Worm (Caenorhabditis elegans) whole organism, L4/young adult: ENCODE data around the gene aly-1.

ENCODE experiments used
- W03F9.2 ChIP-seq: fragments of 150-350 bp; optimal IDR thresholded peaks from 2 replicates; lab custom pipeline; 2014; ENCODE audit warnings: missing biosample characterization, missing genetic modification characterization
- dao-5 ChIP-seq: sonication (generic microtip); optimal IDR thresholded peaks from 2 replicates; lab custom pipeline; 2016; ENCODE audit warnings: missing genotype, missing genetic modification characterization, moderate library complexity, missing compliant biosample characterization
- him-1 ChIP-seq: sonication (generic microtip); optimal IDR thresholded peaks from 2 replicates; lab custom pipeline; 2016; ENCODE audit warnings: missing genotype, missing genetic modification reagents, missing genetic modification characterization, missing compliant biosample characterization

aly-1 gene

DNA sequence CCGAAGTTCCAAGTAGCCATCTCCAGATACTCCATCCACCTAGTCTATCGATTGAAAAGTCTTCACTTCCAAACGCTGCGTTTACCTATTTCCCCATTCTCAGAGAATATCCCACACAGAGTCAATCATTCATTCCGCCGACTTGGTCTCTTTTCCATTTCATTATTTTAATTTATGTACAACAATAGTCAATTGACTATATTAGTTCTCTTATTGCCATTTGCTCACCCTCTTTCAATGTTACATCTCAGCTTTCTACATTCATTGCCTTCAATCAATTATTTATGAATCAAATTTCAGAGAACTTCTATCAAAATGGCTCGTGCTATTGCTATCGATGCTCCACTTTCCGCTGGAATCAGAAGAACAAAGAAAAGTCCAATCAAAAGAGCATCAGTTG, at the start of gene aly-1:
aly-1 (plus strand) TSS at position 301 of the 400 bp plus-strand sequence.
- no peak for TF ChIP-seq W03F9.2 (tag; lab: Kevin White, UChicago)
- TF ChIP-seq him-1 (tag; lab: Kevin White, UChicago): no peak
- TF ChIP-seq dao-5 (tag; lab: Kevin White, UChicago): no peak

- TF ChIP-seq dao-5 (tag; lab: Kevin White, UChicago) (no peak), him-1 (tag; lab: Kevin White, UChicago) (no peak), W03F9.2 (tag; lab: Kevin White, UChicago) (no peak)
Observed at ce11 chrIV:9063518-9063917, 45.2 kb upstream of the aly-1 start.

DNA sequence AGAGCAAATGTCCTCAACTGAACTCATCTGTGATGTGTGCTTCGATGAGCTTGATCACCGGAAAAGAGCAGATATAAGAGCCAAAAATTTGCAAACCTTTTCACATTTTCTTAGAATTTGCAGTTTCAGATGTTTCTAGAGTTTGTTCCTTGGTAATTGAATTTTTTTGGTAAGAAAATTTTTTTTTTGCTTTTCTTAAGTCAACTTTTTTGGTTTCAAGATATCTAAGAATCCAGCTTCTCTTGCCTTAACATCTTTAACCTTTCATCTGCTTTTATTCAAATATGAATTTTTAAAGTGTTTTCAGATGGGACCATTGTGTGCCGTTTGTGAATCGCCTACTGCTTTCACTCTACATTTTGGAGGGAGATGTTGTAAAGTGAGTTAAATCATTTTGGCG, 39.0 kb upstream of the aly-1 start, which contains the start of gene nhr-11:
nhr-11 (plus strand) TSS at position 301 of the 400 bp plus-strand sequence.
- TF ChIP-seq him-1 (tag; lab: Kevin White, UChicago): no peak
- no peak for TF ChIP-seq dao-5 (tag; lab: Kevin White, UChicago)
- TF ChIP-seq W03F9.2 (tag; lab: Kevin White, UChicago): no peak

DNA sequence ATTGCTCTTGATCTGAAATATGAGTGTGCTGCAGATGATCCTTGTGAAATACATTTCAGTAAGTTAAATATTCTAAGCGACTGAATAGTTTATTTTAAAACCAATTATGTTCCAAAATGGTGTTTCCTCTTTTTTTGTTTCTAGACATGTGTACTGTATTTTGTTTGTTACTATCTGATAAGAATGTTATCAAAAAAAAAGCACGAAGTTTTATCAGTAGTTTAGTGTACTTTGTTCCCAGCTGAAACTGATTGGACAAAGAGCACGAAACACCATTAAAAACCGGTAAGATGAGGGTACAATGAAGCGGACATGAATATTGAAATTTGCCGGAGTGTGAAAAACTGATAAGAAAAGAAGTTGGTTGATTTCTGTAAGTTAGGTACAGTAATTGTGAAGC, 38.5 kb upstream of the aly-1 start:
- TF ChIP-seq W03F9.2 (tag; lab: Kevin White, UChicago): no peak
- no peak for TF ChIP-seq dao-5 (tag; lab: Kevin White, UChicago)
- TF ChIP-seq him-1 (tag; lab: Kevin White, UChicago): no peak

DNA sequence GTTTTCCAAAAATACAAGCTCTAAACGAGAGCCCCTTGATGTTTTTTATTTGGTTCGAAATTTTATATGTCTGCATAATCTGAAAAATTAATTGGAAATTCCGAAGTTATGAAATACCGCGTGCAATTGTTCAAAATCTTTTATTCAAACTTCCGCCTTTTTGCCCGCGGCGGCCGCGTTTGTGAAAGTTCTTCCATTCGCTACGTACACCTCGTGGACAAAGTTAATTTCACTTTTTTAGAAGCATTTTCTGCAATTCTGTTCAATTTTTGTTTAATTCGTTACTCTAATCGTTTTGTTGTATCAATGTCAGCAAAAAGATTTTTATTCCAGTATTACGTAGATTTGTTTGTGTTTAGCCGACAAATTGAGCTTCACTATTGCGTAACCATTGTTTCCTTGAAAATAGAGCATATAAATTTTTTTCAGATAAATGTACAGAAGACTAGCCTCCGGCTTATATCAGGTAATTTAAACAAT, 34.4 kb upstream of the aly-1 start, which contains the start of gene mppb-1:
mppb-1 (plus strand) TSS at position 430 of the 480 bp plus-strand sequence.
- TF ChIP-seq him-1 (tag; lab: Kevin White, UChicago) (peak; percentile 66), W03F9.2 (tag; lab: Kevin White, UChicago) (peak; percentile 72), dao-5 (tag; lab: Kevin White, UChicago) (no peak)

- TF ChIP-seq W03F9.2 (tag; lab: Kevin White, UChicago): no peak
- no peak for TF ChIP-seq dao-5 (tag; lab: Kevin White, UChicago)
- TF ChIP-seq him-1 (tag; lab: Kevin White, UChicago): no peak
Observed at ce11 chrIV:9078469-9078868, 30.3 kb upstream of the aly-1 start, which contains the start of gene mans-4. Gene mans-4 (minus strand): TSS chrIV:9078569.

DNA sequence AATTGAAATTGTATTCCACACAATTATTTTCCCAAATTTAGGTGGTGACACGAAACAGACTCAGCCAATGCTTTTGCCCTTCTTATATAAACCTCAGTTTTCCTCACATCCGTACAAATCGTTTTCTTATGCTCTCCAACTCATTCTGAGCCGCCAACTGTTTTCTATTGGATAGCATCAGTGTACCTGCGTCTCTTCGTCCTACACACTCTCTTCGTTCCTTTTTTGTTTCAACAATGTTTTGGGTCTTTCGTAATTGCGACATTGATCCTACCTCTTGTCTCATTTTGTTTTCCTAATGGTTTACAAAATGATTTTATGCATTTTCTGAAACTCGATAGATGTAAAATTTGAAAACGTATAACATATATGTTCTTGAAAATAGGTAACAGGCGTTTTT, 29.4 kb upstream of the aly-1 start:
- TF ChIP-seq dao-5 (tag; lab: Kevin White, UChicago): no peak
- TF ChIP-seq W03F9.2 (tag; lab: Kevin White, UChicago): no peak
- no peak for TF ChIP-seq him-1 (tag; lab: Kevin White, UChicago)

ce11 chrIV:9080201-9080600, 28.5 kb upstream of the aly-1 start:
- TF ChIP-seq dao-5 (tag; lab: Kevin White, UChicago) (no peak), W03F9.2 (tag; lab: Kevin White, UChicago) (no peak), him-1 (tag; lab: Kevin White, UChicago) (no peak)

DNA sequence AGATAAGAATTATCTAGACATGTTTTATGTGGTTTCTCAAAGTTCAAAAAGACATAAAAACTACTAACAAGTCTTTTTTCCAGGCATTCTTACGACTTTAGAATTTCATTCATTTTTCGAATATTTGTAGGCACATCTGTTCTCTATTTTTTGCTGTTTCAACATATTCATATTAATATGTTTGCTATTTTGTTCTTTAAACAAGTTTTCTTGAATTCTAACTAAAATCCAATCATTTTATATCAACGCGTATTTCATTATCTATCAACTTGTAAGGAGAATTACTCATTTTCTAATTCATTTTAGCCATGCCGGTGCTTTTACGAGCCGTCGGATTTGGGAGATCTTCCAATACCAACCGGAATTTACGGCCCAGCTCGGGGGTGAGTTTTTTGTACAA, 26.7 kb upstream of the aly-1 start, which contains the start of gene twk-8:
twk-8 (plus strand) TSS at position 301 of the 400 bp plus-strand sequence.
- TF ChIP-seq dao-5 (tag; lab: Kevin White, UChicago): no peak
- TF ChIP-seq W03F9.2 (tag; lab: Kevin White, UChicago): no peak
- TF ChIP-seq him-1 (tag; lab: Kevin White, UChicago): no peak

ce11 chrIV:9088294-9088693, 20.4 kb upstream of the aly-1 start, which contains the start of gene msa-1:
Gene msa-1 (plus strand): TSS chrIV:9088594.
- TF ChIP-seq dao-5 (tag; lab: Kevin White, UChicago) (no peak), him-1 (tag; lab: Kevin White, UChicago) (no peak), W03F9.2 (tag; lab: Kevin White, UChicago) (no peak)

DNA sequence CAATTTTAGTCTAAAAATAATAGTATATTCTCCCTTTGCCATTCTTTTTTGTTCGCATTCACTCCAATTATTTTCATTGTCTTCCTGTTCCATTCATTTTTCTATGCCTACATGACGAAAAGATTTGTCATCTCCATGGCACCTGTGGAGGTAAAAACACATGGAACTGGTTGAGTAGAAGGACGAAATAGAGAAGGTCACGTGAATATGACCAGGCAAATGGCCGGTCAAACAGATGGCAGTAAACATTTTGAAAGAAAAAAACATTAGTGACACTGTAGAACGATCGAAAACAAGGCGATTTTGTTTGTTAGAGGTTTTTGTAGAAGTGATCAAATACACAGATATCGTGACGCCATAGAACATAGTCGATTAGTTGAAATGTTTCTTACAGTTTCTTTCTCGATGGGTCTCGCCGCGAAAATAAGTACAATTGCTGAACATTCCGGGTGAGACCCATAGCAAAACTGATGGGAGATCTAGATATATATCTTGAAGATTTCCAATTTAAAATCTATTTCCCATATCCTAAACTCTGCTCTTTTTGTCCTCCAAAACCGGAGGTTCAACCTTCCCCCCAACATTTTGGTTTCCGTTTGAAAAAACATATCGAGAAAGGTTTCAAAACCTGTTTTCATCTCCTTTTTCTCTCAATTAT, 18.1 kb upstream of the aly-1 start:
- no peak for TF ChIP-seq him-1 (tag; lab: Kevin White, UChicago)
- no peak for TF ChIP-seq dao-5 (tag; lab: Kevin White, UChicago)
- no peak for TF ChIP-seq W03F9.2 (tag; lab: Kevin White, UChicago)

DNA sequence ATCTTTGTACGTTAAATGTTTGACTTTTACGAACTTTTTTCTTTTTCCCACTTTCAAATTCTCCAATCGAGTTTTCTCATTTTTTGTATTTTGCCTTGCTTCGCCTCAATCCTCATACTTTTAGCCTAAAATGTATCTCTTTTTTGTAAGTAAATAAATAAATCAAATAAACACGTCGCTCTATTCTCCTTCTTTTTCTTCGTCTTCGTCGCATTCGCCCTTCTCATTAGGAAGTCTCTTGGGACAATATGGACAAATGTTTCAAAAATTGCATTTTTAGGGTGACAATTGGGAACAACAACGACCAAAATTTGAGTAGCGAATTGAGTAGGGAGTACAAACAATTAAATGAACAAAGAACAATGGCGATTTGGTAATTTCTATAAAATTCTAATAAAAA, 16.7 kb upstream of the aly-1 start:
- peak; percentile 17 for TF ChIP-seq him-1 (tag; lab: Kevin White, UChicago)
- no peak for TF ChIP-seq dao-5 (tag; lab: Kevin White, UChicago)

DNA sequence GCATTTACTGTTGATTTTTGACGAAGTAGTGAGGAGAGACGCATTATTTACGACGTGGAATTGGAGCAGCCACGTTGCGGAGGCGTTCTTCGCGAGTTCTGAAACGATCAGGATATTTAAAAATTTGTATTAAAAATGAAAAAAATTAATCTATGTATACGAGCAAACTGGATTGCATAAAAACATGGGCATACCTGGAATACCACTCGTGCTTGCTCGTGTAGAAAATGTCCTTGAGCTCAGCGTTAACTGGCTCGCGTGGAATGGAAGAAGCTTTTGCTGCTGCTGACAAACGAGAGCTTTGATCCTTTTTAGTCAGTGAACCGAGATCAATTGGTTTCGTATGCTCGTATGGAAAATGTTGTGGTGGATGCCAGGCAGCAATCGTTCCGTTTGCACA, 14.8 kb upstream of the aly-1 start, which contains the start of gene lpl-1:
lpl-1 (minus strand) TSS at position 101 of the 400 bp plus-strand sequence.
- TF ChIP-seq him-1 (tag; lab: Kevin White, UChicago) (no peak), W03F9.2 (tag; lab: Kevin White, UChicago) (no peak), dao-5 (tag; lab: Kevin White, UChicago) (no peak)
